Fruit fly (Drosophila melanogaster) whole organism: ENCODE results near the gene CG43645.

Experiments
- CG8478 ChIP-seq: fragments of >200 bp; optimal IDR thresholded peaks from 2 replicates; lab custom pipeline; 2018; ENCODE audit warnings: inconsistent platforms
- Dll ChIP-seq: fragments of >200 bp; optimal IDR thresholded peaks from 2 replicates; lab custom pipeline; 2017
- EcR ChIP-seq, 2 experiments: fragments of >200 bp; optimal IDR thresholded peaks; 2 replicates each; lab custom pipeline; 2017; ENCODE audit warnings: missing biosample characterization in 2 of 2, missing genetic modification characterization in 2 of 2, missing genetic modification reagents in 2 of 2
- pan ChIP-seq: fragments of >200 bp; optimal IDR thresholded peaks from 2 replicates; lab custom pipeline; 2017
- psq ChIP-seq: fragments of >200 bp; optimal IDR thresholded peaks from 2 replicates; lab custom pipeline; 2017
- usp ChIP-seq: fragments of >200 bp; optimal IDR thresholded peaks from 2 replicates; lab custom pipeline; 2017; ENCODE audit warnings: missing biosample characterization, missing genetic modification characterization, mixed read lengths

The CG43645 gene

dm6 chr2L:17457944-17458343 lies 27.6 kb upstream of the CG43645 start, which contains the start of gene CG18563:
CG18563 (minus strand) TSS chr2L:17458044.
- TF ChIP-seq pan (lab: Kevin White, UChicago) (no peak), EcR (GFP tag; optimal IDR thresholded peaks at IDR 0.05; lab: Kevin White, UChicago) (no peak), Dll (lab: Kevin White, UChicago) (no peak), CG8478 (lab: Kevin White, UChicago) (no peak), psq (lab: Kevin White, UChicago) (no peak), usp (no peak)

- TF ChIP-seq CG8478 (lab: Kevin White, UChicago): no peak
- TF ChIP-seq usp: no peak
- TF ChIP-seq Dll (lab: Kevin White, UChicago): no peak
- no peak for TF ChIP-seq EcR (GFP tag; optimal IDR thresholded peaks at IDR 0.05; lab: Kevin White, UChicago)
- no peak for TF ChIP-seq pan (lab: Kevin White, UChicago)
- TF ChIP-seq psq (lab: Kevin White, UChicago): no peak
These were observed 19.5 kb upstream of the CG43645 start for dm6 chr2L:17465915-17466677.

- TF ChIP-seq pan (lab: Kevin White, UChicago) (no peak), CG8478 (lab: Kevin White, UChicago) (no peak), usp (no peak), EcR (GFP tag; optimal IDR thresholded peaks at IDR 0.05; lab: Kevin White, UChicago) (no peak), Dll (lab: Kevin White, UChicago) (no peak), psq (lab: Kevin White, UChicago) (no peak)
These were observed 18.6 kb upstream of the CG43645 start for dm6 chr2L:17466950-17467349.

dm6 chr2L:17470630-17471029 lies 14.9 kb upstream of the CG43645 start:
- no peak for TF ChIP-seq usp
- no peak for TF ChIP-seq CG8478 (lab: Kevin White, UChicago)
- TF ChIP-seq pan (lab: Kevin White, UChicago): no peak
- TF ChIP-seq EcR (GFP tag; optimal IDR thresholded peaks at IDR 0.05; lab: Kevin White, UChicago): no peak
- TF ChIP-seq psq (lab: Kevin White, UChicago): no peak
- TF ChIP-seq Dll (lab: Kevin White, UChicago): no peak

dm6 chr2L:17471524-17471923 lies 14.0 kb upstream of the CG43645 start, which contains the start of gene Sgt:
Sgt (plus strand) TSS chr2L:17471603.
- TF ChIP-seq psq (lab: Kevin White, UChicago) (no peak), CG8478 (lab: Kevin White, UChicago) (no peak), pan (lab: Kevin White, UChicago) (no peak), usp (no peak), Dll (lab: Kevin White, UChicago) (no peak), EcR (GFP tag; optimal IDR thresholded peaks at IDR 0.05; lab: Kevin White, UChicago) (no peak)

dm6 chr2L:17472582-17473524 lies 12.7 kb upstream of the CG43645 start, which contains the start of gene BicD:
BicD (minus strand) TSS chr2L:17473215.
- TF ChIP-seq CG8478 (lab: Kevin White, UChicago) (no peak), psq (lab: Kevin White, UChicago) (no peak), Dll (lab: Kevin White, UChicago) (no peak), usp (no peak)

dm6 chr2L:17477710-17478109 lies 7.8 kb upstream of the CG43645 start, which contains the start of gene cass:
cass (minus strand) TSS chr2L:17477888.
- TF ChIP-seq usp (no peak), psq (lab: Kevin White, UChicago) (no peak), Dll (lab: Kevin White, UChicago) (no peak), pan (lab: Kevin White, UChicago) (no peak), CG8478 (lab: Kevin White, UChicago) (no peak), EcR (GFP tag; optimal IDR thresholded peaks at IDR 0.05; lab: Kevin White, UChicago) (no peak)

- TF ChIP-seq Dll (lab: Kevin White, UChicago) (no peak), usp (no peak), pan (lab: Kevin White, UChicago) (no peak), psq (lab: Kevin White, UChicago) (no peak), CG8478 (lab: Kevin White, UChicago) (no peak), EcR (GFP tag; optimal IDR thresholded peaks at IDR 0.05; lab: Kevin White, UChicago) (no peak)
These were observed 4.5 kb upstream of the CG43645 start, which contains the start of the genes fws and Lamtor3 for dm6 chr2L:17480943-17481580. fws (minus strand) TSS chr2L:17481029. Lamtor3 (plus strand) TSS chr2L:17481231.

dm6 chr2L:17484174-17484573 lies 1.4 kb upstream of the CG43645 start, which contains the start of the genes GCS2beta and CG5131:
GCS2beta (minus strand) TSS chr2L:17484307.
CG5131 (plus strand) TSS chr2L:17484501.
- TF ChIP-seq psq (lab: Kevin White, UChicago): no peak
- TF ChIP-seq EcR (GFP tag; optimal IDR thresholded peaks at IDR 0.05; lab: Kevin White, UChicago): no peak
- no peak for TF ChIP-seq usp
- no peak for TF ChIP-seq CG8478 (lab: Kevin White, UChicago)
- TF ChIP-seq pan (lab: Kevin White, UChicago): no peak
- TF ChIP-seq Dll (lab: Kevin White, UChicago): no peak

- TF ChIP-seq EcR (GFP tag; optimal IDR thresholded peaks at IDR 0.05; lab: Kevin White, UChicago): no peak
- no peak for TF ChIP-seq usp
- TF ChIP-seq CG8478 (lab: Kevin White, UChicago): no peak
- no peak for TF ChIP-seq psq (lab: Kevin White, UChicago)
- TF ChIP-seq pan (lab: Kevin White, UChicago): no peak
- TF ChIP-seq Dll (lab: Kevin White, UChicago): no peak
These were observed 707 bp downstream of the CG43645 start, which contains the start of gene CG43220 for dm6 chr2L:17486264-17486663. CG43220 (plus strand) TSS chr2L:17486564.
